Fruit fly (Drosophila melanogaster) whole organism, embryonic: ENCODE results near the gene Dok.

Source experiments
- Atf6 ChIP-seq: fragments of 200-800 bp; sonication (Bioruptor generic); IDR thresholded peaks from 2 replicates; pipeline ENCODE4 v1.3.6; 2022; ENCODE audit warnings: missing biosample characterization, missing genetic modification characterization
- B-H1 ChIP-seq: fragments of 200-800 bp; sonication (Bioruptor generic); IDR thresholded peaks from 3 replicates; pipeline ENCODE4 v1.3.6; 2022; ENCODE audit warnings: missing biosample characterization, missing genetic modification characterization
- Bteb2 ChIP-seq: fragments of 200-800 bp; sonication (Bioruptor generic); optimal IDR thresholded peaks from 2 replicates; lab custom pipeline; 2016; ENCODE audit warnings: missing biosample characterization, missing genetic modification characterization
- CG10321 ChIP-seq: fragments of 200-800 bp; sonication (Bioruptor generic); IDR thresholded peaks from 2 replicates; pipeline ENCODE4 v1.3.6; 2022; ENCODE audit warnings: missing biosample characterization, missing genetic modification characterization
- CG11456 ChIP-seq: fragments of 200-800 bp; sonication (Bioruptor generic); IDR thresholded peaks from 3 replicates; pipeline ENCODE4 v1.3.6; 2022; ENCODE audit warnings: missing biosample characterization, missing genetic modification characterization
- CG11504 ChIP-seq: fragments of 200-800 bp; sonication (Bioruptor generic); optimal IDR thresholded peaks from 3 replicates; lab custom pipeline; 2019; ENCODE audit warnings: missing biosample characterization, mild to moderate bottlenecking, missing genetic modification characterization, moderate library complexity
- CG14710 ChIP-seq: fragments of 200-800 bp; sonication (Bioruptor generic); optimal IDR thresholded peaks from 3 replicates; lab custom pipeline; 2019; ENCODE audit warnings: missing biosample characterization, mild to moderate bottlenecking, missing genetic modification characterization, moderate library complexity
- CG17359 ChIP-seq: fragments of 200-800 bp; sonication (Bioruptor generic); optimal IDR thresholded peaks from 3 replicates; lab custom pipeline; 2018; ENCODE audit warnings: missing biosample characterization, mild to moderate bottlenecking, missing genetic modification characterization, moderate library complexity
- CG17385 ChIP-seq: fragments of 200-800 bp; sonication (Bioruptor generic); optimal IDR thresholded peaks from 3 replicates; lab custom pipeline; 2018; ENCODE audit warnings: missing biosample characterization, mild to moderate bottlenecking, missing genetic modification characterization
- CG2712 ChIP-seq: fragments of 200-800 bp; optimal IDR thresholded peaks from 3 replicates; lab custom pipeline; 2019; ENCODE audit warnings: missing biosample characterization, mild to moderate bottlenecking, missing genetic modification characterization, moderate library complexity
- CG34224 ChIP-seq: fragments of 200-800 bp; sonication (Bioruptor generic); IDR thresholded peaks from 3 replicates; pipeline ENCODE4 v1.3.6; 2022; ENCODE audit warnings: missing biosample characterization, missing genetic modification characterization; ENCODE audit not compliant: partially characterized antibody
- CG43689 ChIP-seq: fragments of 200-800 bp; sonication (Bioruptor generic); IDR thresholded peaks from 2 replicates; pipeline ENCODE4 v1.3.6; 2022; ENCODE audit warnings: missing biosample characterization, missing genetic modification characterization
- CG4404 ChIP-seq: fragments of 200-800 bp; sonication (Bioruptor generic); IDR thresholded peaks from 2 replicates; pipeline ENCODE4 v1.3.6; 2022; ENCODE audit warnings: missing biosample characterization, missing genetic modification characterization
- CG4707 ChIP-seq: fragments of 200-800 bp; sonication (Bioruptor generic); optimal IDR thresholded peaks from 2 replicates; lab custom pipeline; 2018; ENCODE audit warnings: missing biosample characterization, mild to moderate bottlenecking, missing genetic modification characterization, moderate library complexity
- CG7556 ChIP-seq: fragments of 200-800 bp; sonication (Bioruptor generic); optimal IDR thresholded peaks from 2 replicates; lab custom pipeline; 2017; ENCODE audit warnings: missing biosample characterization, mild to moderate bottlenecking, missing genetic modification characterization
- CG9215 ChIP-seq: fragments of 200-800 bp; sonication (Bioruptor generic); IDR thresholded peaks from 2 replicates; pipeline ENCODE4 v1.3.6; 2022; ENCODE audit warnings: missing biosample characterization, missing genetic modification characterization
- CG9437 ChIP-seq: fragments of 200-800 bp; sonication (Bioruptor generic); optimal IDR thresholded peaks from 2 replicates; lab custom pipeline; 2018; ENCODE audit warnings: missing biosample characterization, mild to moderate bottlenecking, missing genetic modification characterization
- CrebB ChIP-seq: fragments of 200-800 bp; sonication (Bioruptor generic); optimal IDR thresholded peaks from 3 replicates; lab custom pipeline; 2018; ENCODE audit warnings: missing biosample characterization, mild to moderate bottlenecking, missing genetic modification characterization
- Doc2 ChIP-seq: fragments of 200-800 bp; sonication (Bioruptor generic); IDR thresholded peaks from 2 replicates; pipeline ENCODE4 v1.3.6; 2022; ENCODE audit warnings: missing biosample characterization, missing genetic modification characterization
- Ets65A ChIP-seq: fragments of 200-800 bp; sonication (Bioruptor generic); peaks from one replicate; lab custom pipeline; 2016; ENCODE audit warnings: missing biosample characterization, missing genetic modification characterization
- HLH3B ChIP-seq: fragments of 200-800 bp; sonication (Bioruptor generic); IDR thresholded peaks from 2 replicates; pipeline ENCODE4 v1.3.6; 2022; ENCODE audit warnings: missing biosample characterization, missing genetic modification characterization
- HLH54F ChIP-seq: fragments of 200-800 bp; sonication (Bioruptor generic); optimal IDR thresholded peaks from 3 replicates; lab custom pipeline; 2016; ENCODE audit warnings: missing biosample characterization, missing genetic modification characterization
- Lim3 ChIP-seq: fragments of 200-800 bp; sonication (Bioruptor generic); IDR thresholded peaks from 2 replicates; pipeline ENCODE4 v1.3.6; 2022; ENCODE audit warnings: missing biosample characterization, missing genetic modification characterization
- Lpt ChIP-seq: fragments of >200 bp; optimal IDR thresholded peaks from 2 replicates; lab custom pipeline; 2018; ENCODE audit warnings: missing biosample characterization, missing genetic modification characterization
- Mad ChIP-seq: fragments of 200-800 bp; sonication (Bioruptor generic); optimal IDR thresholded peaks from 2 replicates; lab custom pipeline; 2016; ENCODE audit warnings: missing biosample characterization, missing genetic modification characterization
- NC2α ChIP-seq: fragments of 200-800 bp; sonication (Bioruptor generic); optimal IDR thresholded peaks from 2 replicates; lab custom pipeline; 2016; ENCODE audit warnings: missing biosample characterization, missing genetic modification characterization
- NFAT ChIP-seq: fragments of 200-800 bp; sonication (Bioruptor generic); IDR thresholded peaks from 2 replicates; pipeline ENCODE4 v1.3.6; 2022; ENCODE audit warnings: missing biosample characterization, missing genetic modification characterization
- Nf-YA ChIP-seq: fragments of 200-800 bp; sonication (Bioruptor generic); IDR thresholded peaks from 2 replicates; pipeline ENCODE4 v1.3.6; 2022; ENCODE audit warnings: missing biosample characterization, missing genetic modification characterization
- NfI ChIP-seq: fragments of 200-800 bp; sonication (Bioruptor generic); optimal IDR thresholded peaks from 3 replicates; lab custom pipeline; 2018; ENCODE audit warnings: missing biosample characterization, mild to moderate bottlenecking, missing genetic modification characterization, moderate library complexity
- Rfx ChIP-seq: fragments of 200-800 bp; sonication (Bioruptor generic); IDR thresholded peaks from 2 replicates; pipeline ENCODE4 v1.3.6; 2022; ENCODE audit warnings: missing biosample characterization, missing genetic modification characterization
- Rx ChIP-seq: fragments of 200-800 bp; sonication (Bioruptor generic); IDR thresholded peaks from 2 replicates; pipeline ENCODE4 v1.3.6; 2022; ENCODE audit warnings: missing biosample characterization, missing genetic modification characterization
- Six4 ChIP-seq: fragments of 200-800 bp; sonication (Bioruptor generic); optimal IDR thresholded peaks from 2 replicates; lab custom pipeline; 2016; ENCODE audit warnings: missing biosample characterization, missing genetic modification characterization
- Sox102F ChIP-seq: fragments of 200-800 bp; sonication (Bioruptor generic); optimal IDR thresholded peaks from 2 replicates; lab custom pipeline; 2018; ENCODE audit warnings: missing biosample characterization, mild to moderate bottlenecking, missing genetic modification characterization, moderate library complexity
- Sry-δ ChIP-seq: fragments of 200-800 bp; sonication (Bioruptor generic); optimal IDR thresholded peaks from 2 replicates; lab custom pipeline; 2016; ENCODE audit warnings: missing biosample characterization, missing genetic modification characterization
- Trl ChIP-seq, 3 experiments: fragments of >200 bp in 2 of 3; fragments of 200-800 bp in 1 of 3; sonication (Bioruptor generic) in 1 of 3; optimal IDR thresholded peaks; 2 replicates in 1 of 3; 3 replicates in 2 of 3; lab custom pipeline; 2016 to 2017; ENCODE audit warnings: missing biosample characterization in 1 of 3, missing genetic modification characterization in 1 of 3
- ap ChIP-seq: fragments of 200-800 bp; sonication (Bioruptor generic); IDR thresholded peaks from 2 replicates; pipeline ENCODE4 v1.3.6; 2022; ENCODE audit warnings: missing biosample characterization, missing genetic modification characterization
- ato ChIP-seq: fragments of 200-800 bp; sonication (Bioruptor generic); IDR thresholded peaks from 2 replicates; pipeline ENCODE4 v1.3.6; 2022; ENCODE audit warnings: missing biosample characterization, missing genetic modification characterization; ENCODE audit not compliant: partially characterized antibody
- bigmax ChIP-seq: fragments of 200-800 bp; sonication (Bioruptor generic); optimal IDR thresholded peaks from 2 replicates; lab custom pipeline; 2018; ENCODE audit warnings: missing biosample characterization, mild to moderate bottlenecking, missing genetic modification characterization
- crc ChIP-seq: fragments of 200-800 bp; sonication (Bioruptor generic); optimal IDR thresholded peaks from 2 replicates; lab custom pipeline; 2016; ENCODE audit warnings: missing biosample characterization, missing genetic modification characterization
- gcm2 ChIP-seq: fragments of 200-800 bp; sonication (Bioruptor generic); optimal IDR thresholded peaks from 2 replicates; lab custom pipeline; 2016; ENCODE audit warnings: missing biosample characterization, missing genetic modification characterization
- hbn ChIP-seq: fragments of 200-800 bp; sonication (Bioruptor generic); IDR thresholded peaks from 2 replicates; pipeline ENCODE4 v1.3.6; 2022; ENCODE audit warnings: missing biosample characterization, missing genetic modification characterization; ENCODE audit not compliant: partially characterized antibody
- kay ChIP-seq: fragments of 200-800 bp; sonication (Bioruptor generic); optimal IDR thresholded peaks from 2 replicates; lab custom pipeline; 2016; ENCODE audit warnings: missing biosample characterization, missing genetic modification characterization
- mld ChIP-seq: fragments of 200-800 bp; sonication (Bioruptor generic); IDR thresholded peaks from 3 replicates; pipeline ENCODE4 v1.3.6; 2022; ENCODE audit warnings: missing biosample characterization, missing genetic modification characterization; ENCODE audit not compliant: partially characterized antibody
- pnt ChIP-seq: fragments of 200-800 bp; sonication (Bioruptor generic); optimal IDR thresholded peaks from 3 replicates; lab custom pipeline; 2016; ENCODE audit warnings: missing biosample characterization, missing genetic modification characterization
- sima ChIP-seq: fragments of 200-800 bp; sonication (Bioruptor generic); optimal IDR thresholded peaks from 2 replicates; lab custom pipeline; 2016; ENCODE audit warnings: missing biosample characterization, missing genetic modification characterization
- sob ChIP-seq: fragments of 200-800 bp; sonication (Bioruptor generic); IDR thresholded peaks from 2 replicates; pipeline ENCODE4 v1.3.6; 2022; ENCODE audit warnings: missing biosample characterization, missing genetic modification characterization
- twi ChIP-seq: fragments of 200-800 bp; optimal IDR thresholded peaks from 2 replicates; lab custom pipeline; 2019; ENCODE audit warnings: missing biosample characterization, mild to moderate bottlenecking, missing genetic modification characterization, moderate library complexity
- unc-4 ChIP-seq: fragments of 200-800 bp; sonication (Bioruptor generic); IDR thresholded peaks from 2 replicates; pipeline ENCODE4 v1.3.6; 2022; ENCODE audit warnings: missing biosample characterization, missing genetic modification characterization; ENCODE audit not compliant: partially characterized antibody
- vnd ChIP-seq: fragments of 200-800 bp; sonication (Bioruptor generic); IDR thresholded peaks from 3 replicates; pipeline ENCODE4 v1.3.6; 2022; ENCODE audit warnings: missing biosample characterization, missing genetic modification characterization; ENCODE audit not compliant: partially characterized antibody
- wor ChIP-seq: fragments of 200-800 bp; sonication (Bioruptor generic); IDR thresholded peaks from 2 replicates; pipeline ENCODE4 v1.3.6; 2022; ENCODE audit warnings: missing biosample characterization, missing genetic modification characterization
- yki ChIP-seq: fragments of >200 bp; optimal IDR thresholded peaks from 3 replicates; lab custom pipeline; 2018

Dok gene

DNA sequence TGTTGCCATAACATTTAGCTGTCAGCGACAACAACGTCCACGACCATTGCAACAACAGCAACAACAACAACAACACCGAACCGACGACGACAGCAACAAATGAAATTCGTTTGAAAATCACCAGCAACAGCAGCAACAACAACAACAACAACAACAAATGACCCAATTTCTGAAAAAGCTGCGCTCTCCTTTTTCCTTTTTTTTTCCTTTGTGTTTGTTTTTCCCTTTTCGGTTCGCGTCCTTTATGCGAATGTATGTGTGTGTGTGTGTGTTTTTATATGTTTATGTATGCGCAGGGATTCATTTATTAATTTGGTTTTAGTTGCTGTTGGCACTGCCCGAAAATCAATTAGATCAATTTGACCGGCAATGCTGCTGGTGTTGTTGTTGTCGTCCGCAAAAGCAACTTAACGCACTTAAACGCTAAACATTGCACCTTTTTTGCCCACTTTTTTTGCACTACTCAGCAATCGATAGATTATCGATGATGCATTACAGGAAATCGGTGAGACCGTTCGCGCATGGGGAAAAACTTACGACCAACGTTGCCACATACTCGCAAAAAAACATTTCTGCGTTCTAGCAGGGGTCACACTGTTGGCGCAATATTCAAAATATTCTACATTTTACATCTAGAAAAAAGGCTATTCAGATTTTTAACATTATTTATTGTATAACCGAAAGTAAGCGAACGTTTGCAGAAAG is 33.1 kb upstream of the Dok start, which contains the start of gene unc-119 (continued):
- no peak for TF ChIP-seq twi (tag; lab: Kevin White, UChicago)
- TF ChIP-seq B-H1 (GFP tag; lab: Robert Waterston, UW), result no peak
- no peak for TF ChIP-seq CG17359 (tag; lab: Kevin White, UChicago)
- TF ChIP-seq hbn (GFP tag; lab: Robert Waterston, UW), result peak; percentile 51; the same call in 1 of the 2 replicates
- TF ChIP-seq NFAT (GFP tag; lab: Robert Waterston, UW), result no peak
- peak; percentile 60 for TF ChIP-seq CG34224 (GFP tag; lab: Robert Waterston, UW)
- TF ChIP-seq unc-4 (GFP tag; lab: Robert Waterston, UW), result peak; percentile 72
- peak; percentile 49; the same call in 1 of the 3 replicates for TF ChIP-seq mld (GFP tag; lab: Robert Waterston, UW)
- no peak for TF ChIP-seq Mad
- TF ChIP-seq CG9437, result no peak
- no peak for TF ChIP-seq CG7556 (GFP tag; lab: Kevin White, UChicago)
- TF ChIP-seq Lim3 (GFP tag; lab: Robert Waterston, UW), result no peak
- TF ChIP-seq kay (GFP tag; lab: Kevin White, UChicago), result no peak
- TF ChIP-seq Atf6 (GFP tag; lab: Robert Waterston, UW), result no peak
- TF ChIP-seq pnt (GFP tag; lab: Kevin White, UChicago), result no peak
- TF ChIP-seq bigmax (GFP tag; lab: Kevin White, UChicago), result no peak
- no peak for TF ChIP-seq Doc2 (GFP tag; lab: Robert Waterston, UW)
- no peak for TF ChIP-seq HLH3B (GFP tag; lab: Robert Waterston, UW)
- TF ChIP-seq CrebB (tag; lab: Kevin White, UChicago), result no peak
- TF ChIP-seq CG17385 (GFP tag; lab: Kevin White, UChicago), result no peak
- TF ChIP-seq CG11456, result no peak
- no peak for TF ChIP-seq Rfx (GFP tag; lab: Robert Waterston, UW)
- TF ChIP-seq crc (GFP tag; lab: Kevin White, UChicago), result no peak
- TF ChIP-seq ato (GFP tag; lab: Robert Waterston, UW), result peak; percentile 52; the same call in 1 of the 2 replicates
- TF ChIP-seq CG9215 (GFP tag; lab: Robert Waterston, UW), result no peak
- TF ChIP-seq CG14710 (tag; lab: Kevin White, UChicago), result peak; percentile 100
- no peak for TF ChIP-seq Nf-YA
- TF ChIP-seq CG11504 (tag; lab: Kevin White, UChicago), result peak; percentile 21
- no peak for TF ChIP-seq Six4
- no peak for TF ChIP-seq HLH54F (GFP tag; lab: Kevin White, UChicago)
- TF ChIP-seq sob (GFP tag; lab: Robert Waterston, UW), result no peak
- TF ChIP-seq NfI (GFP tag; lab: Kevin White, UChicago), result peak; percentile 7
- TF ChIP-seq NC2α (GFP tag; lab: Kevin White, UChicago), result no peak
- TF ChIP-seq CG43689 (GFP tag; lab: Robert Waterston, UW), result no peak
- TF ChIP-seq CG4707, result no peak
- no peak for TF ChIP-seq gcm2 (GFP tag; lab: Kevin White, UChicago)
- TF ChIP-seq Lpt (GFP tag; lab: Kevin White, UChicago), result no peak
- TF ChIP-seq CG10321 (GFP tag; lab: Robert Waterston, UW), result no peak
- no peak for TF ChIP-seq Sox102F
- no peak for TF ChIP-seq Bteb2 (GFP tag; lab: Kevin White, UChicago)
- no peak for TF ChIP-seq yki (lab: Kevin White, UChicago)
- no peak for TF ChIP-seq Trl (optimal IDR thresholded peaks at IDR 0.05; lab: Kevin White, UChicago)
- TF ChIP-seq Trl (GFP tag; optimal IDR thresholded peaks at IDR 0.05; lab: Kevin White, UChicago), result no peak
- TF ChIP-seq CG2712 (tag; lab: Kevin White, UChicago), result peak; percentile 21
- TF ChIP-seq CG4404, result no peak
- no peak for TF ChIP-seq ap (GFP tag; lab: Robert Waterston, UW)
- TF ChIP-seq wor (GFP tag; lab: Robert Waterston, UW), result no peak
- TF ChIP-seq sima, result no peak
- no peak for TF ChIP-seq Ets65A (GFP tag; lab: Kevin White, UChicago)
- TF ChIP-seq Rx, result no peak
- peak; percentile 76 for TF ChIP-seq Sry-δ (GFP tag; lab: Kevin White, UChicago)
- TF ChIP-seq vnd, result peak; percentile 39; the same call in 2 of the 3 replicates
